Worm (Caenorhabditis elegans) whole organism, late embryonic: Measurements from ENCODE around the gene F36D3.5.

ENCODE experiments used
- ceh-30 ChIP-seq: fragments of 150-350 bp; optimal IDR thresholded peaks from 2 replicates; lab custom pipeline; 2014; ENCODE audit warnings: missing biosample characterization, missing genetic modification characterization
- hlh-30 ChIP-seq: sonication (generic microtip); optimal IDR thresholded peaks from 2 replicates; lab custom pipeline; 2017; ENCODE audit warnings: antibody characterized with exemption, missing genetic modification characterization, missing compliant biosample characterization; ENCODE audit not compliant: insufficient read depth
- nhr-11 ChIP-seq: fragments of 150-350 bp; optimal IDR thresholded peaks from 2 replicates; lab custom pipeline; 2014; ENCODE audit warnings: missing biosample characterization, missing genetic modification characterization
- pag-3 ChIP-seq: sonication (generic microtip); optimal IDR thresholded peaks from 2 replicates; lab custom pipeline; 2016; ENCODE audit warnings: missing compliant biosample characterization, missing genetic modification characterization, borderline replicate concordance
- pros-1 ChIP-seq: fragments of 150-350 bp; optimal IDR thresholded peaks from 2 replicates; lab custom pipeline; 2014; ENCODE audit warnings: missing biosample characterization, missing genetic modification reagents, missing genetic modification characterization
- unc-55 ChIP-seq: sonication (generic microtip); optimal IDR thresholded peaks from 2 replicates; lab custom pipeline; 2017; ENCODE audit warnings: missing biosample characterization, missing genetic modification reagents, missing genetic modification characterization

DNA sequence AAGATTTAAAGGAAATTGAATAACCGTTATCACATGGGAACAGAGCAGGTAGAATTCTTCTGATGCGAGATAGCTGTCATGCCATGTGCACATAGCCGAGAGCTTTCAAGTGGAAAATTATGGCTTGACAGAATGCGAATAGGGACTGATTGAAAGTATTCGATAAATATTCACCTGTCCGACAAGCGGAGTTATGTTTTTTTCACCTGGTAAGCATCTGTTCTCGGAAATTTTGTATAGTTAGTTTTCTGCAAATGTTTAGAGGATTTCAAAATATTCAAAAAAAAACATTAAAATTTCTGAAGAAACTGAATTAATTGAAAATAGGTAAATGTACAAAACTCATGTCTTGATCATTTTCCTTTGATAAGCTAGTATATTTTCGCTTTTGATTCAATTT, 17.5 kb downstream of the F36D3.5 start, which contains the start of gene srh-136:
- TF ChIP-seq hlh-30 (no peak), pros-1 (tag; lab: Kevin White, UChicago) (no peak), nhr-11 (no peak), ceh-30 (tag; lab: Kevin White, UChicago) (no peak), unc-55 (GFP tag; lab: Kevin White, UChicago) (no peak), pag-3 (tag; lab: Kevin White, UChicago) (no peak)
